Worm (Caenorhabditis elegans) whole organism, L2 larva: ENCODE results near the gene plc-4.

Source experiments
- C34F6.9 ChIP-seq: fragments of 150-350 bp; optimal IDR thresholded peaks from 2 replicates; lab custom pipeline; 2014; ENCODE audit warnings: missing biosample characterization, missing genetic modification characterization
- F13H6.1 ChIP-seq: sonication (generic microtip); optimal IDR thresholded peaks from 2 replicates; lab custom pipeline; 2016; ENCODE audit warnings: missing genetic modification characterization, missing compliant biosample characterization
- R02D3.7 ChIP-seq: fragments of 150-350 bp; optimal IDR thresholded peaks from 2 replicates; lab custom pipeline; 2014; ENCODE audit warnings: missing biosample characterization, missing genetic modification characterization
- Y55F3AM.14 ChIP-seq: fragments of 200-800 bp; sonication (Bioruptor generic); optimal IDR thresholded peaks from 2 replicates; lab custom pipeline; 2018; ENCODE audit warnings: mild to moderate bottlenecking, missing genetic modification characterization, missing compliant biosample characterization
- alr-1 ChIP-seq: fragments of 150-350 bp; optimal IDR thresholded peaks from 2 replicates; lab custom pipeline; 2014; ENCODE audit warnings: missing biosample characterization, missing genetic modification characterization
- aly-2 ChIP-seq: fragments of 150-350 bp; optimal IDR thresholded peaks from 2 replicates; lab custom pipeline; 2014; ENCODE audit warnings: missing biosample characterization, missing genetic modification characterization
- ama-1 ChIP-seq: fragments of 150-350 bp; optimal IDR thresholded peaks from 2 replicates; lab custom pipeline; 2018; ENCODE audit warnings: inconsistent platforms
- blmp-1 ChIP-seq: sonication (generic microtip); optimal IDR thresholded peaks from 2 replicates; lab custom pipeline; 2017; ENCODE audit warnings: missing genetic modification characterization, mild to moderate bottlenecking, missing compliant biosample characterization, antibody characterized with exemption, moderate library complexity; ENCODE audit not compliant: insufficient read depth
- ceh-16 ChIP-seq: fragments of 150-350 bp; optimal IDR thresholded peaks from 2 replicates; lab custom pipeline; 2014; ENCODE audit warnings: missing biosample characterization, missing genetic modification characterization
- crh-2 ChIP-seq: sonication (generic microtip); optimal IDR thresholded peaks from 2 replicates; lab custom pipeline; 2017; ENCODE audit warnings: missing biosample characterization, missing genetic modification characterization
- dmd-4 ChIP-seq: sonication (generic microtip); optimal IDR thresholded peaks from 2 replicates; lab custom pipeline; 2017; ENCODE audit warnings: missing biosample characterization, missing genetic modification characterization
- egl-27 ChIP-seq: sonication (generic microtip); optimal IDR thresholded peaks from 3 replicates; lab custom pipeline; 2017; ENCODE audit warnings: missing biosample characterization, missing genetic modification reagents, missing genetic modification characterization
- elt-1 ChIP-seq: fragments of 150-350 bp; optimal IDR thresholded peaks from 2 replicates; lab custom pipeline; 2014; ENCODE audit warnings: missing biosample characterization, missing genetic modification characterization
- elt-3 ChIP-seq: sonication (generic microtip); optimal IDR thresholded peaks from 2 replicates; lab custom pipeline; 2017; ENCODE audit warnings: missing biosample characterization, missing genetic modification characterization
- fos-1 ChIP-seq: fragments of 150-350 bp; optimal IDR thresholded peaks from 2 replicates; lab custom pipeline; 2014; ENCODE audit warnings: missing biosample characterization, missing genetic modification characterization
- gmeb-1 ChIP-seq: fragments of 150-350 bp; optimal IDR thresholded peaks from 2 replicates; lab custom pipeline; 2014; ENCODE audit warnings: missing biosample characterization, missing genetic modification characterization
- lin-11 ChIP-seq: fragments of 150-350 bp; sonication (generic microtip); optimal IDR thresholded peaks from 2 replicates; lab custom pipeline; 2014; ENCODE audit warnings: missing biosample characterization, missing genetic modification characterization, inconsistent platforms, mixed read lengths
- lin-39 ChIP-seq: fragments of 150-350 bp; optimal IDR thresholded peaks from 2 replicates; lab custom pipeline; 2014; ENCODE audit warnings: missing biosample characterization, missing genetic modification reagents, missing genetic modification characterization
- lsy-2 ChIP-seq, 2 experiments: fragments of 150-350 bp in 1 of 2; sonication (generic microtip) in 1 of 2; optimal IDR thresholded peaks; 2 replicates each; lab custom pipeline; 2014 to 2017; ENCODE audit warnings: missing biosample characterization in 2 of 2, missing genetic modification characterization in 2 of 2
- mbf-1 ChIP-seq: sonication (generic microtip); optimal IDR thresholded peaks from 2 replicates; lab custom pipeline; 2017; ENCODE audit warnings: missing biosample characterization, missing genetic modification characterization
- mdl-1 ChIP-seq, 2 experiments: fragments of 150-350 bp in 1 of 2; sonication (generic microtip) in 1 of 2; optimal IDR thresholded peaks; 2 replicates each; lab custom pipeline; 2017; ENCODE audit warnings: missing biosample characterization in 2 of 2, missing genetic modification characterization in 2 of 2
- nhr-10 ChIP-seq: sonication (generic microtip); optimal IDR thresholded peaks from 2 replicates; lab custom pipeline; 2017; ENCODE audit warnings: missing biosample characterization, missing genetic modification characterization
- nhr-11 ChIP-seq: fragments of 150-350 bp; optimal IDR thresholded peaks from 2 replicates; lab custom pipeline; 2014; ENCODE audit warnings: missing biosample characterization, missing genetic modification characterization
- nhr-12 ChIP-seq: fragments of 150-350 bp; optimal IDR thresholded peaks from 2 replicates; lab custom pipeline; 2014; ENCODE audit warnings: missing biosample characterization, missing genetic modification characterization
- nhr-129 ChIP-seq: fragments of 150-350 bp; optimal IDR thresholded peaks from 2 replicates; lab custom pipeline; 2014; ENCODE audit warnings: missing biosample characterization, missing genetic modification characterization
- nhr-21 ChIP-seq: fragments of 150-350 bp; optimal IDR thresholded peaks from 2 replicates; lab custom pipeline; 2014; ENCODE audit warnings: missing biosample characterization, missing genetic modification characterization
- nhr-237 ChIP-seq: fragments of 150-350 bp; optimal IDR thresholded peaks from 2 replicates; lab custom pipeline; 2014; ENCODE audit warnings: missing biosample characterization, missing genetic modification characterization
- nhr-6 ChIP-seq: fragments of 150-350 bp; optimal IDR thresholded peaks from 2 replicates; lab custom pipeline; 2014; ENCODE audit warnings: missing biosample characterization, missing genetic modification characterization
- nhr-77 ChIP-seq: fragments of 150-350 bp; optimal IDR thresholded peaks from 2 replicates; lab custom pipeline; 2014; ENCODE audit warnings: missing biosample characterization, missing genetic modification characterization
- peb-1 ChIP-seq: fragments of 150-350 bp; optimal IDR thresholded peaks from 2 replicates; lab custom pipeline; 2014; ENCODE audit warnings: missing biosample characterization, missing genetic modification characterization
- sem-4 ChIP-seq: fragments of 150-350 bp; optimal IDR thresholded peaks from 2 replicates; lab custom pipeline; 2014; ENCODE audit warnings: missing biosample characterization, missing genetic modification reagents, missing genetic modification characterization
- skn-1 ChIP-seq: sonication (generic microtip); optimal IDR thresholded peaks from 2 replicates; lab custom pipeline; 2017; ENCODE audit warnings: missing biosample characterization, missing genetic modification characterization
- sma-3 ChIP-seq: sonication (generic microtip); optimal IDR thresholded peaks from 2 replicates; lab custom pipeline; 2016; ENCODE audit warnings: missing genetic modification reagents, missing genetic modification characterization, missing compliant biosample characterization
- sma-9 ChIP-seq, 2 experiments: fragments of 150-350 bp in 1 of 2; sonication (generic microtip) in 1 of 2; optimal IDR thresholded peaks; 2 replicates each; lab custom pipeline; 2014 to 2016; ENCODE audit warnings: missing genetic modification characterization in 2 of 2, mild to moderate bottlenecking in 1 of 2, missing biosample characterization in 1 of 2, missing compliant biosample characterization in 1 of 2, missing genetic modification reagents in 1 of 2, moderate library complexity in 1 of 2
- unc-39 ChIP-seq: fragments of 150-350 bp; optimal IDR thresholded peaks from 2 replicates; lab custom pipeline; 2014; ENCODE audit warnings: missing biosample characterization, missing genetic modification characterization
- unc-55 ChIP-seq: fragments of 150-350 bp; sonication (generic microtip); optimal IDR thresholded peaks from 3 replicates; lab custom pipeline; 2014; ENCODE audit warnings: missing biosample characterization, missing genetic modification reagents, missing genetic modification characterization
- unc-62 ChIP-seq: fragments of 150-350 bp; optimal IDR thresholded peaks from 2 replicates; lab custom pipeline; 2014; ENCODE audit warnings: missing biosample characterization, missing genetic modification reagents, missing genetic modification characterization
- zag-1 ChIP-seq: fragments of 150-350 bp; optimal IDR thresholded peaks from 2 replicates; lab custom pipeline; 2014; ENCODE audit warnings: missing biosample characterization, missing genetic modification characterization
- ztf-1 ChIP-seq: fragments of 200-800 bp; sonication (Bioruptor generic); conservative IDR thresholded peaks from 2 replicates; pipeline ENCODE4 v1.3.6; 2022; ENCODE audit warnings: missing genetic modification characterization, missing compliant biosample characterization
- ztf-11 ChIP-seq: sonication (generic microtip); optimal IDR thresholded peaks from 2 replicates; lab custom pipeline; 2017; ENCODE audit warnings: missing biosample characterization, missing genetic modification characterization
- ztf-4 ChIP-seq: fragments of 150-350 bp; optimal IDR thresholded peaks from 2 replicates; lab custom pipeline; 2014; ENCODE audit warnings: missing biosample characterization, missing genetic modification characterization

plc-4 gene

DNA sequence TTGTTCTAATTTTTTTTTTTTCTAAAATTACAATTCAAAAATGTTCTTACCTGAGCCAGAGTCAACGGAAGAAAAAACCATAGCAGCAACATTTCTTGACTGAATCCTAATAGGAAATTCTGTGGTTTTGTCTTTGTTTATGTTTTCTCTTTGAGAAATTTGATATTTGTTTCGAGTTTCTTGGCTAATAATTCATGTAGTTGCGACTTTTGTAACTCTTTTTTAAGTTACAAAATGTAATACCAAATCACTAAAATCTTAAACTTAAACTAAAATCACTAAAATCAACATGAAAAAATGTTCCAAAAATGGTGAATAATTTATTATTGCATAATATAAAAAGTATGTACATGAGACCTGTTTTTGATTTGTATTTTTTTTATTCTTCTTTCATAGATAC is 14.7 kb downstream of the plc-4 start, which contains the start of gene egas-4:
Gene egas-4, minus strand, starts transcription at position 101 of the 400 bp plus-strand sequence.
- TF ChIP-seq nhr-12 (tag; lab: Kevin White, UChicago): no peak
- TF ChIP-seq peb-1: no peak
- TF ChIP-seq nhr-10 (tag; lab: Kevin White, UChicago): no peak
- TF ChIP-seq ztf-11 (tag; lab: Kevin White, UChicago): no peak
- no peak for TF ChIP-seq ztf-4 (tag; lab: Kevin White, UChicago)
- no peak for TF ChIP-seq zag-1 (tag; lab: Kevin White, UChicago)
- TF ChIP-seq ztf-1: no peak
- TF ChIP-seq sma-9 (GFP tag; optimal IDR thresholded peaks at IDR 0.05; lab: Kevin White, UChicago): no peak
- no peak for TF ChIP-seq sma-9 (tag; optimal IDR thresholded peaks at IDR 0.05; lab: Kevin White, UChicago)
- no peak for TF ChIP-seq nhr-21
- no peak for TF ChIP-seq lsy-2 (tag; optimal IDR thresholded peaks at IDR 0.05; lab: Kevin White, UChicago)
- no peak for TF ChIP-seq aly-2
- no peak for TF ChIP-seq nhr-77 (tag; lab: Kevin White, UChicago)
- no peak for TF ChIP-seq ama-1 (lab: Kevin White, UChicago)
- no peak for TF ChIP-seq lin-11 (tag; lab: Kevin White, UChicago)
- TF ChIP-seq R02D3.7 (tag; lab: Kevin White, UChicago): no peak
- no peak for TF ChIP-seq nhr-6 (tag; lab: Kevin White, UChicago)
- no peak for TF ChIP-seq blmp-1
- no peak for TF ChIP-seq nhr-129
- no peak for TF ChIP-seq sem-4

DNA sequence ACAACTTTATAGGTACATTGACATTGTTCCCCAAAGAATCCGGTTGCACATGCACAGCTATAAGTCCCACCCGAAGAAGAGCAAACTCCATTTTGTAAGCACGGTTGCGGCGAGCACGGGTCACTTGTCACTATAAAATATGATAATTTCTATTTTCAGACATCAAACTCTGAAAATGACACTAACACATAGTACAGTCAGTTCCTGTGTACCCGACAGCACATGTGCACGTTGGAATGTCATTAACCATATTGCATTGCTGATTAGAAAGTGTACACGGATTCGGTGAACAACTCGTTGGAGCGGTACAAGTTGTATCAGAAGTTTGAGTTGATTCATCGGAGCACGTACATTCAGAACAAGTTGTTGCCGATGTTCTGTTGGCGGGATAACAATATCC is 15.3 kb downstream of the plc-4 start:
- TF ChIP-seq sma-9 (GFP tag; optimal IDR thresholded peaks at IDR 0.05; lab: Kevin White, UChicago) (peak; percentile 43), sma-9 (tag; optimal IDR thresholded peaks at IDR 0.05; lab: Kevin White, UChicago) (no peak), fos-1 (peak; percentile 39), unc-62 (no peak)

DNA sequence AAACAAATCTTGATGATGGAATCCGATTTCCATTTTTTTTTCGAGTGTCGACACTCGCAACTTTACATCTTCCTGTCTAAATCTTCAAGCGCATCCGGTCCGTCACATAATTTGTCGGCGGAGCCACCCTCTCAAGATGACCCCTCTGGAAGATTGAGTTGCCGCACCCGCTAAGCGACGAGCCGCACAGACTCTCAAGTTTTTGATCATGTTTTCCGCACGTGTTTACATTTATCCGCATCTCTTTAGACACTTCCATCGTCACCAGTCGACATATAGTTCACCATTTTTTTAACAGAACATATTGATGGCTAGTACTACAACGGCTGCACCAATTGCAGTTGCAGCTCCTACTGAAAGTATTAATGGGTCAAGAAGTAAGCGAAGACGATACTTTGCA is 21.0 kb downstream of the plc-4 start, which contains the start of gene F55G1.1:
Gene F55G1.1, plus strand, starts transcription at position 301 of the 400 bp plus-strand sequence.
- TF ChIP-seq unc-55 (GFP tag; lab: Kevin White, UChicago) (no peak), unc-39 (tag; lab: Kevin White, UChicago) (no peak), nhr-21 (no peak), aly-2 (no peak), blmp-1 (no peak), lsy-2 (tag; optimal IDR thresholded peaks at IDR 0.05; lab: Kevin White, UChicago) (no peak)

DNA sequence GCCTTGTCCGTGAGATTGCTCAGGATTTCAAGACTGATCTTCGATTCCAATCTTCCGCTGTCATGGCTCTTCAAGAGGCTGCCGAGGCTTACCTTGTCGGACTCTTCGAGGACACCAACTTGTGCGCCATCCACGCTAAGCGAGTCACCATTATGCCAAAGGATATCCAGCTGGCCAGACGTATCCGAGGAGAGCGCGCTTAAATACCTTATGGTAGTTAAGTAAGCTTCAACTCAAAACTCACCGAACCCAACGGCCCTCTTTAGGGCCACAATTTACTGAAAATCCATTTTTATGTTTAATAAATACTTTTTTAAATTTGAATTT is 24.0 kb downstream of the plc-4 start:
- TF ChIP-seq ztf-11 (tag; lab: Kevin White, UChicago): no peak
- TF ChIP-seq ceh-16: no peak
- no peak for TF ChIP-seq elt-1 (tag; lab: Kevin White, UChicago)
- TF ChIP-seq ama-1 (lab: Kevin White, UChicago): no peak
- TF ChIP-seq egl-27 (tag; lab: Kevin White, UChicago): no peak
- TF ChIP-seq mbf-1: no peak
- no peak for TF ChIP-seq unc-62
- no peak for TF ChIP-seq nhr-129
- no peak for TF ChIP-seq alr-1 (tag; lab: Kevin White, UChicago)
- no peak for TF ChIP-seq skn-1 (tag; lab: Kevin White, UChicago)
- TF ChIP-seq nhr-237 (tag; lab: Kevin White, UChicago): no peak
- no peak for TF ChIP-seq lin-11 (tag; lab: Kevin White, UChicago)
- no peak for TF ChIP-seq unc-39 (tag; lab: Kevin White, UChicago)
- no peak for TF ChIP-seq gmeb-1 (tag; lab: Kevin White, UChicago)
- no peak for TF ChIP-seq nhr-21
- TF ChIP-seq peb-1: no peak
- TF ChIP-seq nhr-77 (tag; lab: Kevin White, UChicago): no peak
- TF ChIP-seq sem-4: no peak
- TF ChIP-seq Y55F3AM.14: no peak
- no peak for TF ChIP-seq crh-2 (tag; lab: Kevin White, UChicago)

DNA sequence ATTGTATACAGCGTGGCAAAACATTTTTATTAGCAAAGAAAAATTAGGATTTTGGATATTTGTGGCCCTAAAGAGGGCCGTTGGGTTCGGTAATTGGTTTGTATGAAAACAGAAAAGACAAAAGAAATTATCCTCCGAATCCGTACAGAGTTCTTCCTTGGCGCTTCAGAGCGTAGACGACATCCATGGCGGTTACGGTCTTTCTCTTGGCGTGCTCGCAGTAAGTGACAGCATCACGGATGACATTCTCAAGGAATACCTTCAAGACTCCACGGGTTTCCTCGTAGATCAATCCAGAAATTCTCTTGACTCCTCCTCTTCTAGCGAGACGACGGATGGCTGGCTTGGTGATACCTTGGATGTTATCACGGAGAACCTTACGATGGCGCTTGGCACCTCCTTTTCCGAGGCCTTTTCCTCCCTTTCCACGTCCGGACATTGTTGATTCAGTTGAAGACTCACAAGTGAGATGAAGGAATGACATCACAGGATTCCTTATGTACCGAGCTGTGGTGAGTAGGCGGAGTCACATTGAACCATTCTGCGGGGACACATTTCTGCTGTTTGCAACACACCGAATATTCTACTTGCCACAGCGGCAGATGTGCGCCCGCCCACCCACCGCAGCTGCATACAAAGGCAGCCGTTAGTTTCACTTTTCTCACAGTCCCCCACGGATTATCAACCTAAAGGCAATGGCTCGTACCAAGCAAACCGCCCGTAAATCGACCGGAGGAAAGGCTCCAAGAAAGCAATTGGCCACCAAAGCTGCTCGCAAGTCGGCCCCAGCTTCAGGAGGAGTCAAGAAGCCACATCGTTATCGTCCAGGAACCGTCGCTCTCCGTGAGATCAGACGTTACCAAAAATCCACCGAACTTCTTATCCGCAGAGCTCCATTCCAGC is 24.7 kb downstream of the plc-4 start, which contains the start of the genes his-60 and his-59:
Gene his-60, minus strand, starts transcription at position 439 of the 903 bp plus-strand sequence.
Gene his-59, plus strand, starts transcription at position 696 of the 903 bp plus-strand sequence.
- TF ChIP-seq elt-3 (no peak), mdl-1 (tag; optimal IDR thresholded peaks at IDR 0.05; lab: Kevin White, UChicago) (no peak), nhr-6 (tag; lab: Kevin White, UChicago) (no peak), ceh-16 (peak; percentile 96), Y55F3AM.14 (no peak), F13H6.1 (tag; lab: Kevin White, UChicago) (no peak), ama-1 (lab: Kevin White, UChicago) (no peak), mbf-1 (no peak), R02D3.7 (tag; lab: Kevin White, UChicago) (no peak), nhr-10 (tag; lab: Kevin White, UChicago) (no peak), elt-1 (tag; lab: Kevin White, UChicago) (no peak), C34F6.9 (tag; lab: Kevin White, UChicago) (no peak), sma-3 (peak; percentile 12), egl-27 (tag; lab: Kevin White, UChicago) (no peak), lsy-2 (tag; optimal IDR thresholded peaks at IDR 0.05; lab: Kevin White, UChicago) (no peak), ztf-4 (tag; lab: Kevin White, UChicago) (no peak), nhr-77 (tag; lab: Kevin White, UChicago) (no peak), unc-39 (tag; lab: Kevin White, UChicago) (no peak), lin-39 (tag; lab: Kevin White, UChicago) (no peak), nhr-129 (no peak), skn-1 (tag; lab: Kevin White, UChicago) (no peak), gmeb-1 (tag; lab: Kevin White, UChicago) (no peak), fos-1 (peak; percentile 2), dmd-4 (no peak), aly-2 (no peak), nhr-11 (no peak)
